Worm (Caenorhabditis elegans) whole organism, L3 larva: ENCODE results near the gene pals-24.

Experiments
- R02D3.7 ChIP-seq: fragments of 150-350 bp; optimal IDR thresholded peaks from 2 replicates; lab custom pipeline; 2014; ENCODE audit warnings: missing biosample characterization, missing genetic modification characterization
- aly-2 ChIP-seq: fragments of 150-350 bp; optimal IDR thresholded peaks from 2 replicates; lab custom pipeline; 2014; ENCODE audit warnings: missing biosample characterization, missing genetic modification characterization
- ama-1 ChIP-seq: fragments of 150-350 bp; optimal IDR thresholded peaks from 2 replicates; lab custom pipeline; 2018
- ceh-16 ChIP-seq: sonication (generic microtip); optimal IDR thresholded peaks from 2 replicates; lab custom pipeline; 2017; ENCODE audit warnings: missing biosample characterization, missing genetic modification characterization
- ceh-28 ChIP-seq: fragments of 150-350 bp; optimal IDR thresholded peaks from 2 replicates; lab custom pipeline; 2014; ENCODE audit warnings: missing biosample characterization, missing genetic modification reagents, missing genetic modification characterization
- daf-12 ChIP-seq: fragments of 150-350 bp; optimal IDR thresholded peaks from 2 replicates; lab custom pipeline; 2014; ENCODE audit warnings: missing biosample characterization, missing genetic modification reagents, missing genetic modification characterization
- egl-27 ChIP-seq: sonication (generic microtip); optimal IDR thresholded peaks from 4 replicates; lab custom pipeline; 2017; ENCODE audit warnings: missing biosample characterization, missing genetic modification reagents, missing genetic modification characterization
- egl-5 ChIP-seq: fragments of 150-350 bp; optimal IDR thresholded peaks from 2 replicates; lab custom pipeline; 2017; ENCODE audit warnings: missing biosample characterization, missing genetic modification reagents, missing genetic modification characterization, inconsistent platforms
- elt-2 ChIP-seq: sonication (generic microtip); optimal IDR thresholded peaks from 2 replicates; lab custom pipeline; 2016; ENCODE audit warnings: missing genetic modification reagents, mild to moderate bottlenecking, missing genetic modification characterization, missing compliant biosample characterization
- elt-3 ChIP-seq, 3 experiments: fragments of 150-350 bp in 1 of 3; sonication (generic microtip) in 2 of 3; optimal IDR thresholded peaks; 2 replicates in 2 of 3; 4 replicates in 1 of 3; lab custom pipeline; 2014 to 2017; ENCODE audit warnings: missing biosample characterization in 3 of 3, missing genetic modification characterization in 3 of 3
- fkh-10 ChIP-seq: sonication (generic microtip); optimal IDR thresholded peaks from 2 replicates; lab custom pipeline; 2017; ENCODE audit warnings: missing biosample characterization, missing genetic modification reagents, missing genetic modification characterization
- fkh-2 ChIP-seq: fragments of 150-350 bp; optimal IDR thresholded peaks from 2 replicates; lab custom pipeline; 2014; ENCODE audit warnings: missing biosample characterization, missing genetic modification reagents, missing genetic modification characterization
- fos-1 ChIP-seq: fragments of 150-350 bp; optimal IDR thresholded peaks from 2 replicates; lab custom pipeline; 2014; ENCODE audit warnings: missing biosample characterization, missing genetic modification characterization
- jun-1 ChIP-seq: fragments of 150-350 bp; optimal IDR thresholded peaks from 2 replicates; lab custom pipeline; 2014; ENCODE audit warnings: missing biosample characterization, missing genetic modification reagents, missing genetic modification characterization
- lin-15B ChIP-seq: fragments of 150-350 bp; optimal IDR thresholded peaks from 2 replicates; lab custom pipeline; 2014; ENCODE audit warnings: missing biosample characterization, missing genetic modification characterization
- lin-39 ChIP-seq: fragments of 150-350 bp; optimal IDR thresholded peaks from 2 replicates; lab custom pipeline; 2018; ENCODE audit warnings: missing biosample characterization, missing genetic modification reagents, missing genetic modification characterization
- mdl-1 ChIP-seq: fragments of 150-350 bp; optimal IDR thresholded peaks from 2 replicates; lab custom pipeline; 2014; ENCODE audit warnings: missing biosample characterization, missing genetic modification characterization
- nhr-11 ChIP-seq: fragments of 150-350 bp; optimal IDR thresholded peaks from 2 replicates; lab custom pipeline; 2014; ENCODE audit warnings: missing biosample characterization, missing genetic modification characterization
- nhr-23 ChIP-seq: fragments of 150-350 bp; optimal IDR thresholded peaks from 2 replicates; lab custom pipeline; 2014; ENCODE audit warnings: missing biosample characterization, missing genetic modification reagents, missing genetic modification characterization
- nhr-237 ChIP-seq: fragments of 150-350 bp; optimal IDR thresholded peaks from 2 replicates; lab custom pipeline; 2014; ENCODE audit warnings: missing biosample characterization, missing genetic modification characterization
- nhr-25 ChIP-seq: sonication (generic microtip); optimal IDR thresholded peaks from 2 replicates; lab custom pipeline; 2017; ENCODE audit warnings: missing biosample characterization, missing genetic modification characterization
- nhr-28 ChIP-seq: fragments of 150-350 bp; optimal IDR thresholded peaks from 2 replicates; lab custom pipeline; 2014; ENCODE audit warnings: missing biosample characterization, missing genetic modification characterization
- nhr-43 ChIP-seq: sonication (generic microtip); optimal IDR thresholded peaks from 2 replicates; lab custom pipeline; 2016; ENCODE audit warnings: mild to moderate bottlenecking, missing genetic modification characterization, missing compliant biosample characterization; ENCODE audit not compliant: poor library complexity, severe bottlenecking
- nhr-67 ChIP-seq: fragments of 150-350 bp; optimal IDR thresholded peaks from 2 replicates; lab custom pipeline; 2014; ENCODE audit warnings: missing biosample characterization, missing genetic modification characterization
- nhr-76 ChIP-seq: fragments of 150-350 bp; sonication (generic microtip); optimal IDR thresholded peaks from 5 replicates; lab custom pipeline; 2014; ENCODE audit warnings: missing biosample characterization, missing genetic modification characterization
- nhr-77 ChIP-seq: fragments of 150-350 bp; optimal IDR thresholded peaks from 2 replicates; lab custom pipeline; 2014; ENCODE audit warnings: missing biosample characterization, missing genetic modification characterization
- pha-4 ChIP-seq: fragments of 150-350 bp; optimal IDR thresholded peaks from 2 replicates; lab custom pipeline; 2014; ENCODE audit warnings: missing biosample characterization, missing genetic modification reagents, missing genetic modification characterization
- pqm-1 ChIP-seq: fragments of 150-350 bp; optimal IDR thresholded peaks from 2 replicates; lab custom pipeline; 2017; ENCODE audit warnings: missing biosample characterization, missing genetic modification characterization, inconsistent platforms
- sea-2 ChIP-seq: fragments of 150-350 bp; sonication (generic microtip); optimal IDR thresholded peaks from 4 replicates; lab custom pipeline; 2014; ENCODE audit warnings: missing biosample characterization, missing genetic modification reagents, missing genetic modification characterization
- skn-1 ChIP-seq: fragments of 150-350 bp; optimal IDR thresholded peaks from 2 replicates; lab custom pipeline; 2014; ENCODE audit warnings: missing biosample characterization, missing genetic modification characterization
- tbx-2 ChIP-seq: sonication (generic microtip); optimal IDR thresholded peaks from 2 replicates; lab custom pipeline; 2016; ENCODE audit warnings: mild to moderate bottlenecking, missing genetic modification characterization, missing compliant biosample characterization
- unc-39 ChIP-seq: sonication (generic microtip); optimal IDR thresholded peaks from 4 replicates; lab custom pipeline; 2017; ENCODE audit warnings: missing biosample characterization, missing genetic modification characterization
- unc-62 ChIP-seq: fragments of 150-350 bp; sonication (generic microtip); optimal IDR thresholded peaks from 4 replicates; lab custom pipeline; 2014; ENCODE audit warnings: missing biosample characterization, missing genetic modification reagents, missing genetic modification characterization
- zag-1 ChIP-seq: fragments of 150-350 bp; optimal IDR thresholded peaks from 2 replicates; lab custom pipeline; 2014; ENCODE audit warnings: missing biosample characterization, missing genetic modification characterization
- ztf-11 ChIP-seq: fragments of 150-350 bp; optimal IDR thresholded peaks from 2 replicates; lab custom pipeline; 2014; ENCODE audit warnings: missing biosample characterization, missing genetic modification characterization

The pals-24 gene

ce11 chrIII:146369-146768 is 26.1 kb downstream of the pals-24 start, which contains the start of gene fbxb-84:
Gene fbxb-84, minus strand, starts transcription at chrIII:146469.
- TF ChIP-seq sea-2 (no peak), fkh-2 (tag; lab: Kevin White, UChicago) (no peak), jun-1 (tag; lab: Kevin White, UChicago) (no peak), egl-5 (tag; lab: Kevin White, UChicago) (no peak), nhr-237 (tag; lab: Kevin White, UChicago) (no peak), nhr-76 (tag; lab: Kevin White, UChicago) (no peak), nhr-28 (tag; lab: Kevin White, UChicago) (no peak), elt-2 (no peak)
- TF ChIP-seq, all 47 proteins: peak for 0

ce11 chrIII:147570-148076 is 27.4 kb downstream of the pals-24 start, which contains the start of gene sqst-5:
Gene sqst-5, minus strand, starts transcription at chrIII:147620.
- TF ChIP-seq sea-2: no peak
- peak; percentile 59 for TF ChIP-seq pqm-1
- peak; percentile 76 for TF ChIP-seq elt-2

- TF ChIP-seq unc-39 (no peak), lin-39 (tag; lab: Kevin White, UChicago) (no peak), tbx-2 (no peak), nhr-43 (tag; lab: Kevin White, UChicago) (no peak), nhr-11 (no peak), mdl-1 (tag; lab: Kevin White, UChicago) (no peak), nhr-77 (tag; lab: Kevin White, UChicago) (no peak), R02D3.7 (tag; lab: Kevin White, UChicago) (no peak), unc-62 (GFP tag; lab: Kevin White, UChicago) (no peak), fkh-10 (no peak), nhr-23 (tag; lab: Kevin White, UChicago) (no peak), nhr-67 (tag; lab: Kevin White, UChicago) (no peak), ama-1 (no peak)
- TF ChIP-seq, all 47 proteins: peak for 0
These were observed 28.9 kb downstream of the pals-24 start for ce11 chrIII:149132-149531.

- TF ChIP-seq R02D3.7 (tag; lab: Kevin White, UChicago) (no peak), tbx-2 (no peak), elt-2 (no peak), nhr-11 (no peak), fkh-2 (tag; lab: Kevin White, UChicago) (no peak), pha-4 (tag; lab: Kevin White, UChicago) (no peak), ztf-11 (no peak)
These were observed 30.8 kb downstream of the pals-24 start for ce11 chrIII:151084-151483.

ce11 chrIII:154168-154567 is 33.9 kb downstream of the pals-24 start:
- TF ChIP-seq fos-1 (tag; lab: Kevin White, UChicago): peak; percentile 45
- TF ChIP-seq unc-62 (GFP tag; lab: Kevin White, UChicago): no peak
- no peak for TF ChIP-seq ceh-28 (tag; lab: Kevin White, UChicago)
- TF ChIP-seq elt-2: peak; percentile 100
- peak; percentile 81 for TF ChIP-seq egl-27 (tag; lab: Kevin White, UChicago)
- TF ChIP-seq daf-12 (tag; lab: Kevin White, UChicago): no peak
- TF ChIP-seq jun-1 (tag; lab: Kevin White, UChicago): peak; percentile 98
- peak; percentile 100 for TF ChIP-seq pqm-1
- no peak for TF ChIP-seq nhr-25 (tag; lab: Kevin White, UChicago)
- peak in 2 of 3 experiments; percentile 1 to 56 for TF ChIP-seq elt-3 (tag; optimal IDR thresholded peaks at IDR 0.05; lab: Kevin White, UChicago)
- TF ChIP-seq nhr-23 (tag; lab: Kevin White, UChicago): no peak
- peak; percentile 26 for TF ChIP-seq skn-1

- TF ChIP-seq ztf-11: no peak
- no peak for TF ChIP-seq nhr-77 (tag; lab: Kevin White, UChicago)
- no peak for TF ChIP-seq tbx-2
- no peak for TF ChIP-seq unc-39
- TF ChIP-seq sea-2: no peak
- no peak for TF ChIP-seq nhr-25 (tag; lab: Kevin White, UChicago)
- no peak for TF ChIP-seq nhr-76 (tag; lab: Kevin White, UChicago)
- TF ChIP-seq nhr-11: no peak
- no peak for TF ChIP-seq ceh-16 (tag; lab: Kevin White, UChicago)
- no peak for TF ChIP-seq zag-1
- TF ChIP-seq lin-15B (tag; lab: Kevin White, UChicago): no peak
- no peak for TF ChIP-seq nhr-43 (tag; lab: Kevin White, UChicago)
- TF ChIP-seq ama-1: no peak
- no peak for TF ChIP-seq aly-2 (tag; lab: Kevin White, UChicago)
- no peak for TF ChIP-seq nhr-67 (tag; lab: Kevin White, UChicago)
- TF ChIP-seq pha-4 (tag; lab: Kevin White, UChicago): no peak
- TF ChIP-seq R02D3.7 (tag; lab: Kevin White, UChicago): no peak
- TF ChIP-seq, all 47 proteins: peak for 0
These were observed 36.4 kb downstream of the pals-24 start, which contains the start of the genes zig-13 and ver-1 for ce11 chrIII:156645-157044. Gene zig-13, minus strand, starts transcription at chrIII:156745. Gene ver-1, plus strand, starts transcription at chrIII:156824.
